Fruit fly (Drosophila melanogaster) whole organism, wandering third instar larva: Measurements from ENCODE around the gene Lgr4.

Experiments used
- Jra ChIP-seq: sonication (Bioruptor generic); optimal IDR thresholded peaks from 2 replicates; lab custom pipeline; 2016; ENCODE audit warnings: missing biosample characterization, missing genetic modification characterization
- OdsH ChIP-seq: fragments of 200-800 bp; sonication (Bioruptor generic); optimal IDR thresholded peaks from 2 replicates; lab custom pipeline; 2016; ENCODE audit warnings: missing biosample characterization, mild to moderate bottlenecking, missing genetic modification characterization
- fru ChIP-seq: fragments of 200-800 bp; sonication (Bioruptor generic); optimal IDR thresholded peaks from 3 replicates; lab custom pipeline; 2016; ENCODE audit warnings: missing biosample characterization, mild to moderate bottlenecking, missing genetic modification characterization

dm6 chrX:13125559-13125958 lies 63.4 kb downstream of the Lgr4 start:
- TF ChIP-seq fru (no peak), Jra (GFP tag; lab: Kevin White, UChicago) (no peak), OdsH (GFP tag; lab: Kevin White, UChicago) (no peak)
